Worm (Caenorhabditis elegans): Measurements from ENCODE around the gene R05H10.3.

- TF ChIP-seq pha-4 (tag; optimal IDR thresholded peaks at IDR 0.05) (no peak), ces-1 (GFP tag; optimal IDR thresholded peaks at IDR 0.05) (no peak), mab-5 (tag; optimal IDR thresholded peaks at IDR 0.05) (no peak), tbx-8 (GFP tag; optimal IDR thresholded peaks at IDR 0.05) (no peak), mep-1 (tag; optimal IDR thresholded peaks at IDR 0.05) (no peak), blmp-1 (tag; optimal IDR thresholded peaks at IDR 0.05) (no peak), nhr-12 (tag; optimal IDR thresholded peaks at IDR 0.05) (no peak), snpc-4 (tag; optimal IDR thresholded peaks at IDR 0.05) (no peak), nhr-76 (tag; optimal IDR thresholded peaks at IDR 0.05) (no peak), ztf-11 (tag; optimal IDR thresholded peaks at IDR 0.05) (no peak)
Observed at ce11 chrII:14832055-14832454, 37.7 kb upstream of the R05H10.3 start.

Data from whole organism, mixed stage, embryonic.